Worm (Caenorhabditis elegans) whole organism, L2 larva: ENCODE measurements around the gene H40L08.9.

Source experiments
- aly-2 ChIP-seq: fragments of 150-350 bp; optimal IDR thresholded peaks from 2 replicates; lab custom pipeline; 2014; ENCODE audit warnings: missing biosample characterization, missing genetic modification characterization
- blmp-1 ChIP-seq: sonication (generic microtip); optimal IDR thresholded peaks from 2 replicates; lab custom pipeline; 2017; ENCODE audit warnings: missing genetic modification characterization, mild to moderate bottlenecking, missing compliant biosample characterization, antibody characterized with exemption, moderate library complexity; ENCODE audit not compliant: insufficient read depth
- mdl-1 ChIP-seq, 2 experiments: fragments of 150-350 bp in 1 of 2; sonication (generic microtip) in 1 of 2; optimal IDR thresholded peaks; 2 replicates each; lab custom pipeline; 2017; ENCODE audit warnings: missing biosample characterization in 2 of 2, missing genetic modification characterization in 2 of 2
- nhr-11 ChIP-seq: fragments of 150-350 bp; optimal IDR thresholded peaks from 2 replicates; lab custom pipeline; 2014; ENCODE audit warnings: missing biosample characterization, missing genetic modification characterization
- nhr-25 ChIP-seq: fragments of 150-350 bp; sonication (generic microtip); optimal IDR thresholded peaks from 3 replicates; lab custom pipeline; 2014; ENCODE audit warnings: missing biosample characterization, missing genetic modification characterization
- nhr-77 ChIP-seq: fragments of 150-350 bp; optimal IDR thresholded peaks from 2 replicates; lab custom pipeline; 2014; ENCODE audit warnings: missing biosample characterization, missing genetic modification characterization

DNA sequence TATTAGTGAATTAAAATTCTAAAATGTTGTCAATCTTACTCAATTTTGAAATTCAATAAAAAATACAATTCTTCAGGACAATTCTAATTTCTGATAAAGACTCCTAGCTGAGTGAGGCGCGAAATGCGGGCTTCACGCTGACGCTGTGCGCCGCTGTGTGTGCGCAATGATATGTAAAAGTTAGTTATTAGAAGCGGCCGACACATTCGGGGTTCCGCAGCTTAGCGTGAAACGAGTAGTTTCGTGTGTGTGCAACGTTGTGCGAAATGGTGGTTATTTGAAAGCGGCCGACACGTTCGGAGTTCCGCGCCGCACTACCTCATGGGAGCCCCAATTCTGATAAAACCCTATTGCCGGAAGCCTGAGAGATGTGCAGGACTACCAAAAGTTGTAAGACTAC is 1.1 kb downstream of the H40L08.9 start:
- TF ChIP-seq mdl-1 (tag; optimal IDR thresholded peaks at IDR 0.05; lab: Kevin White, UChicago) = no peak
- no peak for TF ChIP-seq nhr-77 (tag; lab: Kevin White, UChicago)
- no peak for TF ChIP-seq nhr-11 (tag; lab: Kevin White, UChicago)
- no peak for TF ChIP-seq nhr-25 (tag; lab: Kevin White, UChicago)
- TF ChIP-seq blmp-1 = no peak
- no peak for TF ChIP-seq aly-2 (tag; lab: Kevin White, UChicago)
